Worm (Caenorhabditis elegans) whole organism, L1 larva: ENCODE results near the gene B0252.8.

Experiments
- Y116A8C.19 ChIP-seq: sonication (generic microtip); optimal IDR thresholded peaks from 2 replicates; lab custom pipeline; 2016; ENCODE audit warnings: missing compliant biosample characterization, missing genetic modification characterization, borderline replicate concordance
- alr-1 ChIP-seq: fragments of 200-800 bp; sonication (Bioruptor generic); optimal IDR thresholded peaks from 2 replicates; lab custom pipeline; 2018; ENCODE audit warnings: borderline replicate concordance, mild to moderate bottlenecking, missing genetic modification characterization, missing compliant biosample characterization
- ceh-88 ChIP-seq: fragments of 200-800 bp; sonication (Bioruptor generic); IDR thresholded peaks from 2 replicates; pipeline ENCODE4 v1.3.6; 2022; ENCODE audit warnings: missing genetic modification characterization, missing compliant biosample characterization
- hpl-2 ChIP-seq: fragments of 150-350 bp; optimal IDR thresholded peaks from 2 replicates; lab custom pipeline; 2014; ENCODE audit warnings: missing biosample characterization, missing genetic modification reagents, missing genetic modification characterization
- lin-39 ChIP-seq: fragments of 150-350 bp; optimal IDR thresholded peaks from 2 replicates; lab custom pipeline; 2014; ENCODE audit warnings: missing biosample characterization, missing genetic modification reagents, missing genetic modification characterization
- nhr-76 ChIP-seq: sonication (generic microtip); optimal IDR thresholded peaks from 2 replicates; lab custom pipeline; 2017; ENCODE audit warnings: missing biosample characterization, missing genetic modification characterization
- nhr-77 ChIP-seq: fragments of 150-350 bp; optimal IDR thresholded peaks from 2 replicates; lab custom pipeline; 2014; ENCODE audit warnings: missing biosample characterization, missing genetic modification characterization
- skn-1 ChIP-seq: fragments of 150-350 bp; optimal IDR thresholded peaks from 2 replicates; lab custom pipeline; 2014; ENCODE audit warnings: missing biosample characterization, missing genetic modification characterization
- sptf-1 ChIP-seq: fragments of 150-350 bp; optimal IDR thresholded peaks from 2 replicates; lab custom pipeline; 2014; ENCODE audit warnings: missing biosample characterization, missing genetic modification characterization
- zag-1 ChIP-seq: fragments of 150-350 bp; optimal IDR thresholded peaks from 2 replicates; lab custom pipeline; 2014; ENCODE audit warnings: missing biosample characterization, missing genetic modification characterization

- TF ChIP-seq lin-39 (tag; lab: Kevin White, UChicago) (no peak), skn-1 (no peak), ceh-88 (GFP tag; lab: Robert Waterston, UW) (no peak), nhr-76 (tag; lab: Kevin White, UChicago) (no peak), Y116A8C.19 (tag; lab: Kevin White, UChicago) (no peak), nhr-77 (tag; lab: Kevin White, UChicago) (no peak), zag-1 (tag; lab: Kevin White, UChicago) (no peak), hpl-2 (GFP tag; lab: Kevin White, UChicago) (no peak), alr-1 (tag; lab: Kevin White, UChicago) (no peak), sptf-1 (tag; lab: Kevin White, UChicago) (no peak)
Observed at ce11 chrII:6915875-6916274, at the start of gene B0252.8.
